Fruit fly (Drosophila melanogaster): ENCODE measurements around the gene CG6136.

CG6136 gene

dm6 chr3R:15347822-15348221, 24.2 kb downstream of the CG6136 start, which contains the start of the genes CG42726 and CG42727:
Gene CG42726, plus strand, starts transcription at chr3R:15348048.
Gene CG42727, plus strand, starts transcription at chr3R:15348048.
- TF ChIP-seq pan (optimal IDR thresholded peaks at IDR 0.05) (no peak), Dif (GFP tag; optimal IDR thresholded peaks at IDR 0.05; ENCODE audit: partially characterized antibody) (no peak), Sp1 (GFP tag; optimal IDR thresholded peaks at IDR 0.05) (peak; percentile 28), HLH106 (tag; optimal IDR thresholded peaks at IDR 0.05) (peak; percentile 45), GATAd (GFP tag; optimal IDR thresholded peaks at IDR 0.05) (no peak), sage (GFP tag; optimal IDR thresholded peaks at IDR 0.05) (no peak), dsf (GFP tag; optimal IDR thresholded peaks at IDR 0.05; ENCODE audit: borderline replicate concordance) (no peak), Myc (optimal IDR thresholded peaks at IDR 0.05) (no peak), CG32264 (GFP tag; optimal IDR thresholded peaks at IDR 0.05) (no peak), tai (GFP tag; optimal IDR thresholded peaks at IDR 0.05) (no peak), dl (GFP tag; optimal IDR thresholded peaks at IDR 0.05; ENCODE audit: insufficient read depth in 1 of 2, partially characterized antibody in 2 of 2) (no peak), Hnf4 (GFP tag; optimal IDR thresholded peaks at IDR 0.05) (no peak), rgr (GFP tag; optimal IDR thresholded peaks at IDR 0.05) (peak; percentile 56), sv (GFP tag; optimal IDR thresholded peaks at IDR 0.05) (peak; percentile 14), usp (GFP tag; optimal IDR thresholded peaks at IDR 0.05) (no peak), Abd-B (GFP tag; optimal IDR thresholded peaks at IDR 0.05) (no peak), Hr83 (GFP tag; optimal IDR thresholded peaks at IDR 0.05; ENCODE audit: poor library complexity, severe bottlenecking) (no peak), Hr78 (GFP tag; optimal IDR thresholded peaks at IDR 0.05) (no peak), dmrt93B (GFP tag; optimal IDR thresholded peaks at IDR 0.05) (no peak), foxo (GFP tag; optimal IDR thresholded peaks at IDR 0.05) (peak in 1 of 2 experiments; percentile 60), br (GFP tag; optimal IDR thresholded peaks at IDR 0.05) (peak; percentile 45), Jra (GFP tag; optimal IDR thresholded peaks at IDR 0.05) (no peak), psq (GFP tag; optimal IDR thresholded peaks at IDR 0.05) (no peak), brk (GFP tag; optimal IDR thresholded peaks at IDR 0.05) (no peak), OdsH (GFP tag; optimal IDR thresholded peaks at IDR 0.05) (peak; percentile 18), lola (GFP tag; optimal IDR thresholded peaks at IDR 0.05) (no peak), CG9705 (GFP tag; optimal IDR thresholded peaks at IDR 0.05) (peak; percentile 16), Rel (GFP tag; optimal IDR thresholded peaks at IDR 0.05) (no peak), Rel (tag; optimal IDR thresholded peaks at IDR 0.05) (no peak), N (GFP tag; optimal IDR thresholded peaks at IDR 0.05) (no peak), Mio (GFP tag; optimal IDR thresholded peaks at IDR 0.05) (no peak), woc (GFP tag; optimal IDR thresholded peaks at IDR 0.05) (peak; percentile 17), Dfd (GFP tag; optimal IDR thresholded peaks at IDR 0.05) (no peak), CrebA (GFP tag; optimal IDR thresholded peaks at IDR 0.05; ENCODE audit: borderline replicate concordance) (no peak), ey (GFP tag; optimal IDR thresholded peaks at IDR 0.05) (peak; percentile 27), fru (GFP tag; optimal IDR thresholded peaks at IDR 0.05) (no peak), Vsx2 (GFP tag; optimal IDR thresholded peaks at IDR 0.05; ENCODE audit: partially characterized antibody) (no peak), h (GFP tag; optimal IDR thresholded peaks at IDR 0.05) (peak; percentile 43), jim (GFP tag; optimal IDR thresholded peaks at IDR 0.05) (no peak)

- no peak for TF ChIP-seq woc (GFP tag; optimal IDR thresholded peaks at IDR 0.05)
- TF ChIP-seq Myc (optimal IDR thresholded peaks at IDR 0.05) = peak; percentile 3
- no peak for TF ChIP-seq pan (optimal IDR thresholded peaks at IDR 0.05)
- TF ChIP-seq ey (GFP tag; optimal IDR thresholded peaks at IDR 0.05) = no peak
Observed at dm6 chr3R:15346018-15346383, 26.0 kb downstream of the CG6136 start, which contains the start of the genes Surf4 and CG31301. Gene Surf4, minus strand, starts transcription at chr3R:15346176. Gene CG31301, plus strand, starts transcription at chr3R:15346205.
